Worm (Caenorhabditis elegans) whole organism, dauer: ENCODE results near the gene C15F1.5.

ENCODE experiments used
- unc-62 ChIP-seq: sonication (generic microtip); optimal IDR thresholded peaks from 2 replicates; lab custom pipeline; 2017; ENCODE audit warnings: missing biosample characterization, missing genetic modification reagents, missing genetic modification characterization

Gene C15F1.5

ce11 chrII:6923792-6924191 lies 46.6 kb downstream of the C15F1.5 start:
- TF ChIP-seq unc-62 (GFP tag; lab: Kevin White, UChicago), result no peak

- no peak for TF ChIP-seq unc-62 (GFP tag; lab: Kevin White, UChicago)
These were observed 51.0 kb downstream of the C15F1.5 start, which contains the start of gene B0252.1 for ce11 chrII:6919363-6919851. B0252.1 (plus strand) TSS chrII:6919680.

ce11 chrII:6918862-6919261 lies 51.6 kb downstream of the C15F1.5 start, which contains the start of gene B0252.5:
B0252.5 (minus strand) TSS chrII:6918878.
- TF ChIP-seq unc-62 (GFP tag; lab: Kevin White, UChicago), result no peak
